Worm (Caenorhabditis elegans) whole organism, L4/young adult: ENCODE results near the gene nas-11.

ENCODE experiments used
- W03F9.2 ChIP-seq: fragments of 150-350 bp; optimal IDR thresholded peaks from 2 replicates; lab custom pipeline; 2014; ENCODE audit warnings: missing biosample characterization, missing genetic modification characterization
- him-1 ChIP-seq: sonication (generic microtip); optimal IDR thresholded peaks from 2 replicates; lab custom pipeline; 2016; ENCODE audit warnings: missing genotype, missing genetic modification reagents, missing genetic modification characterization, missing compliant biosample characterization

ce11 chrX:6735494-6735893, 22.1 kb downstream of the nas-11 start:
- TF ChIP-seq him-1 (tag; lab: Kevin White, UChicago), result no peak
- no peak for TF ChIP-seq W03F9.2
